Worm (Caenorhabditis elegans): ENCODE results near the gene rbm-25.

The rbm-25 gene

DNA sequence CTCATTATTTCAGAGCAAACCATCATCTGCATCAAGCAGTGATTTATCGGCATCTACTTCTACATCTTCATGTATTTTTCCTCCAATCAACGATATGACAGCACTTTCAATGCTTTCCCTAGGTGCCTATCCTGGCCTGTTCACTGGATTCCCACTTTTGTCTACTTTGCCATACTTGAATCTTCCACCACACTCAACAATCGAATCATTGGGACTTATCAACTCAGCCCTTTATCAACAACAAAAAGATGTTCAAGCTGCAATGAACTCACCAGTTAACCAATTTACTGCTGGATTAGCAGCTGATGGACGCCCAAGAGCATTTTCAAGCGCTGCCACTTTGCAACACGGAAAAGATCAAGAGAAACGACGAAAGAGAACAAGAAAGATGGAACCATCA is 43.2 kb downstream of the rbm-25 start:
- TF ChIP-seq pha-2 (tag; optimal IDR thresholded peaks at IDR 0.05) = no peak
- TF ChIP-seq ceh-14 (tag; optimal IDR thresholded peaks at IDR 0.05) = no peak
- no peak for TF ChIP-seq rnt-1 (tag; optimal IDR thresholded peaks at IDR 0.05)
- no peak for TF ChIP-seq C08G9.2 (tag; optimal IDR thresholded peaks at IDR 0.05)
- no peak for TF ChIP-seq ttx-3 (tag; optimal IDR thresholded peaks at IDR 0.05)
- TF ChIP-seq madf-2 (tag; optimal IDR thresholded peaks at IDR 0.05) = no peak
- no peak for TF ChIP-seq pat-9 (tag; optimal IDR thresholded peaks at IDR 0.05)
- no peak for TF ChIP-seq zip-5 (tag; optimal IDR thresholded peaks at IDR 0.05)
- no peak for TF ChIP-seq tbx-7 (tag; optimal IDR thresholded peaks at IDR 0.05)
- no peak for TF ChIP-seq sox-4 (tag; optimal IDR thresholded peaks at IDR 0.05)
- TF ChIP-seq ceh-18 (tag; optimal IDR thresholded peaks at IDR 0.05) = no peak

DNA sequence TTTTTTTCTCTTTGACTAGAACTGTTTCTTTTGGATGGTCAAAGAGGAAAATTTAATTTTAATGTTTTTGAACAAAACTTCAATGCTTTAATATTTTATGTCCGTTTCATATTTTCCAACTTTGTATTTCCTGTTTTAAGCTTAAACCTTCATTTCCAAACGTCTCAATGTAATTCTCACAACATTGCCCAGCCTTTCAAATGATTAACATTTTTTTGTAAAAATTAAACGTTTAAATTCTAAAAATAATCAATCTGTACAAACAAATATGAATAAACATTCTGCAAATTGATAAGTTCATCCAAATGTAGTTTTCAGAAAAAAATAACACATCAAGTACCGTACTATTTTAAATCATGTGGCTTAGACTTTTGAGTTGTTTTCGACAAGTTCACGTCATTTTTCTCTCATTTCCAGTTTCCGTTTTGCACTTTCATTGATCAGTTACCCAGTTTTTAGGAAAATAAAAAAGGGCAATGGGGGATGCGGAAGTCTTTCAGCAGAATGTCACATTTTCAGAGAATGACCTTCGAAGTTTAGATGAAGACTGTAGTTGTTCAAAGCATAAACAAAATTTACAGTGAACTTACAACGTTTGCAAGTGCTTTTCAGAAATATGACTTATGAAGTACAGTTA is 44.8 kb downstream of the rbm-25 start:
- no peak for TF ChIP-seq F13H6.1 (tag; optimal IDR thresholded peaks at IDR 0.05)
- TF ChIP-seq hlh-6 (tag; optimal IDR thresholded peaks at IDR 0.05) = no peak

DNA sequence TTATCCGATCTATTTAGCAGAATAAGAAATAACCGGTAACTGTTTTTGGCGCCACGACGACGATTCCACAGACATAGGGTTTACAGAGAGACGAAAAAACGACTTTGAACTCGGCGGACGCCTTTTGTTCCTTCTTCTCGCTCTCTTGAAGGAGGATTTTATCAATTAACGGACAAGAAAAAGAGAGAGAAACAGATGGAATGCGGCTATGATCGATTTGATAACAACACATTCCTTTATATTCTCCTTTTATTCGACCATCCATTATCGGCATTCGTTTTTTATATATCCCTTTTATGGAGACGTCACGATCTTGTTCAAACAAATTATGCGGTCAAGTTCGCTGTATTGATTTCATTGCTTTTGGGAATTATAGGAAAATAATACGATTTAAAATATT is 50.8 kb downstream of the rbm-25 start:
- TF ChIP-seq pha-4 (tag; optimal IDR thresholded peaks at IDR 0.05) (no peak), ceh-6 (GFP tag; optimal IDR thresholded peaks at IDR 0.05) (no peak), hlh-6 (tag; optimal IDR thresholded peaks at IDR 0.05) (no peak), ttx-3 (tag; optimal IDR thresholded peaks at IDR 0.05) (no peak), hlh-15 (tag; optimal IDR thresholded peaks at IDR 0.05) (no peak), hlh-30 (tag; optimal IDR thresholded peaks at IDR 0.05; ENCODE audit: insufficient read depth) (no peak)

DNA sequence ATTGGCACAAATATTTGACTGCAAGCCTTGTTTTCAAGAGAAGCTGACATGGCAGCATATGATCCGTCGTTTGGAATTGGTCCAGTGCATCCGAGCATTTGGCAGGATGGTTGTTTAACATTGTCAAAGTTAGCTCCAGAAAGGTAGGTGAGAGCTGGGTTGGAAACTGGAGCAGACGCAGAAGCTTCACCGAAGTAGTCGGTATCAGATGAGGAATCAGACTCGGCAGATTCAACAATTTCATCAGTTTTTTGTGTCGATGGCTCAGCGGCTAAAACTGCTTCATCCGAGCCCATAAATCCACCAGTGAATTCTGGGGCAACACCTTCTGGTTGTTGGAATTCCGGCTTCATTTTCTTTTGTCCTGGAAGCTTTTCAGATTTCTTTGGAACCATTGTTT is 51.6 kb downstream of the rbm-25 start:
- no peak for TF ChIP-seq ztf-16 (tag; optimal IDR thresholded peaks at IDR 0.05)
- no peak for TF ChIP-seq unc-86 (tag; optimal IDR thresholded peaks at IDR 0.05)
- no peak for TF ChIP-seq nhr-232 (tag; optimal IDR thresholded peaks at IDR 0.05)
- TF ChIP-seq K09A11.1 (tag; optimal IDR thresholded peaks at IDR 0.05; ENCODE audit: insufficient read depth) = no peak
- TF ChIP-seq ceh-31 (tag; optimal IDR thresholded peaks at IDR 0.05) = no peak
- TF ChIP-seq rnt-1 (tag; optimal IDR thresholded peaks at IDR 0.05) = no peak
- TF ChIP-seq sox-2 (GFP tag; IDR thresholded peaks at IDR 0.05) = no peak
- no peak for TF ChIP-seq pqm-1 (tag; optimal IDR thresholded peaks at IDR 0.05)
- TF ChIP-seq ets-4 (tag; optimal IDR thresholded peaks at IDR 0.05) = no peak
- TF ChIP-seq mec-3 (tag; optimal IDR thresholded peaks at IDR 0.05; ENCODE audit: borderline replicate concordance) = no peak
- no peak for TF ChIP-seq ceh-34 (tag; optimal IDR thresholded peaks at IDR 0.05)
- no peak for TF ChIP-seq ahr-1 (tag; optimal IDR thresholded peaks at IDR 0.05)
- TF ChIP-seq pat-9 (tag; optimal IDR thresholded peaks at IDR 0.05) = no peak
- no peak for TF ChIP-seq tbx-2 (tag; optimal IDR thresholded peaks at IDR 0.05)
- TF ChIP-seq dmd-4 (tag; optimal IDR thresholded peaks at IDR 0.05; ENCODE audit: borderline replicate concordance) = no peak
- no peak for TF ChIP-seq npax-4 (tag; optimal IDR thresholded peaks at IDR 0.05)

DNA sequence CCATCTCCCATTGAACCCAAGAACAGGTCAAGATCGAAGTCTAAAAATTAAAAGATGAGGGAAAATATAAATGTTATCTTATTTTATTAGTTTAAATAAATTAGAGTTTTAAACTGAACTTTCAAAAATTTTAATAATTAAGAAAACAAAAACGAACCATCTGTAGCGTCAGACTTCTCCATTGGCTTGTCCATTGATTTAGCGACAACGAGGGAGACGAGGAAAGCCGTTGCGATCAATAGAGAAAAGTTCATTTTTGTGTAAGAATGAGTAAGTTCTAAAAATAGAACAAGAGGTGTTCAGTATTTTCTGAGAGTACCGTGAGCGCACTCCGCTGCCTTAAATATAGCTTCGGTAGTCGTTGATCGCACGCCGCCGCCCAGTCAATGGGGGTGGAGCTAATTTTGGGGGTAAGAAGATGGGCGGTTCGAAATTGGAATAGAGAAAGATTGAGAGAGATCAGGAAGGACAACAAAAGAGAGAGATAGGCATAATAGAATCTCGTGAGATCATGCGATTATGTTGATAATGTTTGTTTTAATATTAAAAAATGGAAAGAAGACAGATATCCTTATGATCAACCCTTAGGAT is 52.1 kb downstream of the rbm-25 start, which contains the start of gene F45D3.3:
Gene F45D3.3, minus strand, starts transcription at position 350 of the 591 bp plus-strand sequence.
- no peak for TF ChIP-seq pros-1 (tag; optimal IDR thresholded peaks at IDR 0.05)
- TF ChIP-seq zip-5 (tag; optimal IDR thresholded peaks at IDR 0.05) = no peak
- TF ChIP-seq nhr-11 (tag; optimal IDR thresholded peaks at IDR 0.05) = no peak
- TF ChIP-seq C38D4.7 (GFP tag; optimal IDR thresholded peaks at IDR 0.05) = no peak
- TF ChIP-seq Y22D7AL.16 (tag; optimal IDR thresholded peaks at IDR 0.05) = no peak
- no peak for TF ChIP-seq pat-9 (tag; optimal IDR thresholded peaks at IDR 0.05)
- no peak for TF ChIP-seq lim-6 (tag; optimal IDR thresholded peaks at IDR 0.05)
- no peak for TF ChIP-seq ets-4 (tag; optimal IDR thresholded peaks at IDR 0.05)
- no peak for TF ChIP-seq tbx-7 (tag; optimal IDR thresholded peaks at IDR 0.05)
- TF ChIP-seq hlh-30 (tag; optimal IDR thresholded peaks at IDR 0.05; ENCODE audit: insufficient read depth) = no peak
- TF ChIP-seq elt-4 (tag; optimal IDR thresholded peaks at IDR 0.05) = no peak
- no peak for TF ChIP-seq madf-2 (tag; optimal IDR thresholded peaks at IDR 0.05)
- no peak for TF ChIP-seq pax-1 (tag; optimal IDR thresholded peaks at IDR 0.05)
- no peak for TF ChIP-seq K09A11.1 (tag; optimal IDR thresholded peaks at IDR 0.05; ENCODE audit: insufficient read depth)
- TF ChIP-seq unc-86 (tag; optimal IDR thresholded peaks at IDR 0.05) = no peak
- no peak for TF ChIP-seq ztf-16 (tag; optimal IDR thresholded peaks at IDR 0.05)
- no peak for TF ChIP-seq sox-2 (GFP tag; IDR thresholded peaks at IDR 0.05)
- TF ChIP-seq ceh-48 (tag; optimal IDR thresholded peaks at IDR 0.05) = no peak

All from whole organism, late embryonic.